Worm (Caenorhabditis elegans) whole organism, young adult: Measurements from ENCODE around the gene cyn-13.

ENCODE experiments used
- B0261.1 ChIP-seq: sonication (generic microtip); optimal IDR thresholded peaks from 2 replicates; lab custom pipeline; 2016; ENCODE audit warnings: mild to moderate bottlenecking, missing genetic modification characterization, moderate library complexity, missing compliant biosample characterization
- D2030.7 ChIP-seq: fragments of 200-800 bp; sonication (Bioruptor generic); IDR thresholded peaks from 2 replicates; pipeline ENCODE4 v1.3.6; 2022; ENCODE audit warnings: missing genetic modification reagents, missing genetic modification characterization, missing compliant biosample characterization
- F22D6.2 ChIP-seq: sonication (generic microtip); optimal IDR thresholded peaks from 2 replicates; lab custom pipeline; 2016; ENCODE audit warnings: mild to moderate bottlenecking, missing genetic modification characterization, missing compliant biosample characterization
- F23B12.7 ChIP-seq: sonication (generic microtip); optimal IDR thresholded peaks from 2 replicates; lab custom pipeline; 2017; ENCODE audit warnings: missing genetic modification characterization, mild to moderate bottlenecking, missing compliant biosample characterization, antibody characterized with exemption, moderate library complexity; ENCODE audit not compliant: insufficient read depth
- F39B2.1 ChIP-seq: fragments of 200-800 bp; sonication (Bioruptor generic); IDR thresholded peaks from 2 replicates; pipeline ENCODE4 v1.3.6; 2022; ENCODE audit warnings: missing genetic modification reagents, missing genetic modification characterization, missing compliant biosample characterization
- F55B11.4 ChIP-seq: sonication (generic microtip); optimal IDR thresholded peaks from 2 replicates; lab custom pipeline; 2016; ENCODE audit warnings: missing compliant biosample characterization, missing genetic modification characterization, borderline replicate concordance; ENCODE audit not compliant: insufficient read depth
- F57A8.1 ChIP-seq: fragments of 200-800 bp; sonication (Bioruptor generic); optimal IDR thresholded peaks from 2 replicates; lab custom pipeline; 2018; ENCODE audit warnings: mild to moderate bottlenecking, missing genetic modification characterization, moderate library complexity, missing compliant biosample characterization
- K12H6.12 ChIP-seq: fragments of 200-800 bp; sonication (Bioruptor generic); optimal IDR thresholded peaks from 2 replicates; lab custom pipeline; 2018; ENCODE audit warnings: mild to moderate bottlenecking, missing genetic modification characterization, missing compliant biosample characterization
- T07F8.4 ChIP-seq: sonication (generic microtip); optimal IDR thresholded peaks from 2 replicates; lab custom pipeline; 2016; ENCODE audit warnings: mild to moderate bottlenecking, missing genetic modification characterization, moderate library complexity, missing compliant biosample characterization
- Y67H2A.10 ChIP-seq: fragments of 200-800 bp; sonication (Bioruptor generic); conservative IDR thresholded peaks from 2 replicates; pipeline ENCODE4 v1.3.6; 2022; ENCODE audit warnings: missing genetic modification reagents, missing genetic modification characterization, missing compliant biosample characterization
- ZK185.1 ChIP-seq: sonication (generic microtip); optimal IDR thresholded peaks from 2 replicates; lab custom pipeline; 2016; ENCODE audit warnings: mild to moderate bottlenecking, missing genetic modification characterization, missing compliant biosample characterization; ENCODE audit not compliant: poor library complexity, severe bottlenecking
- akir-1 ChIP-seq: fragments of 200-800 bp; sonication (Bioruptor generic); optimal IDR thresholded peaks from 2 replicates; lab custom pipeline; 2018; ENCODE audit warnings: mild to moderate bottlenecking, missing genetic modification characterization, moderate library complexity, missing compliant biosample characterization
- attf-6 ChIP-seq: fragments of 200-800 bp; sonication (Bioruptor generic); IDR thresholded peaks from 2 replicates; pipeline ENCODE4 v1.3.6; 2022; ENCODE audit warnings: missing genetic modification reagents, missing genetic modification characterization, missing compliant biosample characterization
- bed-1 ChIP-seq: fragments of 200-800 bp; sonication (Bioruptor generic); IDR thresholded peaks from 2 replicates; pipeline ENCODE4 v1.3.6; 2022; ENCODE audit warnings: missing genetic modification reagents, missing genetic modification characterization, missing compliant biosample characterization
- bed-2 ChIP-seq: fragments of 200-800 bp; sonication (Bioruptor generic); IDR thresholded peaks from 2 replicates; pipeline ENCODE4 v1.3.6; 2022; ENCODE audit warnings: missing genetic modification reagents, missing genetic modification characterization, missing compliant biosample characterization
- ccch-3 ChIP-seq: fragments of 200-800 bp; sonication (Bioruptor generic); optimal IDR thresholded peaks from 2 replicates; lab custom pipeline; 2018; ENCODE audit warnings: mild to moderate bottlenecking, missing genetic modification characterization, missing compliant biosample characterization
- ceh-27 ChIP-seq: fragments of 200-800 bp; sonication (Bioruptor generic); optimal IDR thresholded peaks from 2 replicates; lab custom pipeline; 2018; ENCODE audit warnings: mild to moderate bottlenecking, missing genetic modification characterization, moderate library complexity, missing compliant biosample characterization
- dox-1 ChIP-seq: fragments of 200-800 bp; sonication (Bioruptor generic); IDR thresholded peaks from 2 replicates; pipeline ENCODE4 v1.3.6; 2022; ENCODE audit warnings: missing genetic modification reagents, missing genetic modification characterization, missing compliant biosample characterization
- dpff-1 ChIP-seq: sonication (generic microtip); optimal IDR thresholded peaks from 2 replicates; lab custom pipeline; 2017; ENCODE audit warnings: mild to moderate bottlenecking, missing genetic modification characterization, missing compliant biosample characterization
- egl-18 ChIP-seq: fragments of 200-800 bp; sonication (Bioruptor generic); IDR thresholded peaks from 2 replicates; pipeline ENCODE4 v1.3.6; 2022; ENCODE audit warnings: missing genetic modification reagents, missing genetic modification characterization, missing compliant biosample characterization
- egrh-3 ChIP-seq: fragments of 200-800 bp; sonication (Bioruptor generic); IDR thresholded peaks from 2 replicates; pipeline ENCODE4 v1.3.6; 2022; ENCODE audit warnings: missing genetic modification reagents, missing genetic modification characterization, missing compliant biosample characterization
- ekl-4 ChIP-seq: fragments of 200-800 bp; sonication (Bioruptor generic); IDR thresholded peaks from 2 replicates; pipeline ENCODE4 v1.3.6; 2022; ENCODE audit warnings: missing genetic modification reagents, missing genetic modification characterization, missing compliant biosample characterization
- hmg-1.2 ChIP-seq: fragments of 200-800 bp; sonication (Bioruptor generic); IDR thresholded peaks from 2 replicates; pipeline ENCODE4 v1.3.6; 2022; ENCODE audit warnings: missing genetic modification reagents, missing genetic modification characterization, missing compliant biosample characterization
- hmg-20 ChIP-seq: fragments of 200-800 bp; sonication (Bioruptor generic); IDR thresholded peaks from 2 replicates; pipeline ENCODE4 v1.3.6; 2022; ENCODE audit warnings: missing genetic modification reagents, missing genetic modification characterization, missing compliant biosample characterization
- hrde-1 ChIP-seq: sonication (generic microtip); optimal IDR thresholded peaks from 2 replicates; lab custom pipeline; 2016; ENCODE audit warnings: missing genetic modification characterization, mild to moderate bottlenecking, missing compliant biosample characterization, moderate library complexity, missing genotype, missing genetic modification reagents, borderline replicate concordance
- let-526 ChIP-seq: fragments of 200-800 bp; sonication (Bioruptor generic); IDR thresholded peaks from 2 replicates; pipeline ENCODE4 v1.3.6; 2022; ENCODE audit warnings: missing genetic modification reagents, missing genetic modification characterization, missing compliant biosample characterization
- let-607 ChIP-seq, 2 experiments: fragments of 200-800 bp in 1 of 2; sonication (Bioruptor generic) in 1 of 2; sonication (generic microtip) in 1 of 2; optimal IDR thresholded peaks; 2 replicates each; lab custom pipeline; 2016 to 2018; ENCODE audit warnings: mild to moderate bottlenecking in 2 of 2, missing compliant biosample characterization in 2 of 2, missing genetic modification characterization in 2 of 2, moderate library complexity in 2 of 2, missing genotype in 1 of 2
- lin-35 ChIP-seq, 3 experiments: fragments of 150-350 bp in 2 of 3; sonication (generic microtip) in 1 of 3; optimal IDR thresholded peaks; 2 replicates each; lab custom pipeline; 2014 to 2018; ENCODE audit warnings: missing biosample characterization in 3 of 3, missing genetic modification characterization in 3 of 3, missing genetic modification reagents in 3 of 3
- lin-40 ChIP-seq: sonication (generic microtip); optimal IDR thresholded peaks from 2 replicates; lab custom pipeline; 2016; ENCODE audit warnings: missing genetic modification characterization, mild to moderate bottlenecking, missing compliant biosample characterization, missing genotype, missing genetic modification reagents
- lsy-27 ChIP-seq: sonication (generic microtip); optimal IDR thresholded peaks from 2 replicates; lab custom pipeline; 2017; ENCODE audit warnings: missing genetic modification characterization, mild to moderate bottlenecking, missing compliant biosample characterization, antibody characterized with exemption, missing genotype, borderline replicate concordance; ENCODE audit not compliant: insufficient read depth
- madf-3 ChIP-seq: fragments of 200-800 bp; sonication (Bioruptor generic); IDR thresholded peaks from 2 replicates; pipeline ENCODE4 v1.3.6; 2022; ENCODE audit warnings: missing genetic modification reagents, missing genetic modification characterization, missing compliant biosample characterization
- madf-6 ChIP-seq: fragments of 200-800 bp; sonication (Bioruptor generic); IDR thresholded peaks from 2 replicates; pipeline ENCODE4 v1.3.6; 2022; ENCODE audit warnings: missing genetic modification reagents, missing genetic modification characterization, missing compliant biosample characterization
- mcd-1 ChIP-seq: fragments of 200-800 bp; sonication (Bioruptor generic); IDR thresholded peaks from 2 replicates; pipeline ENCODE4 v1.3.6; 2022; ENCODE audit warnings: missing genetic modification reagents, missing genetic modification characterization, missing compliant biosample characterization
- nfya-2 ChIP-seq: fragments of 200-800 bp; sonication (Bioruptor generic); IDR thresholded peaks from 2 replicates; pipeline ENCODE4 v1.3.6; 2022; ENCODE audit warnings: missing genetic modification reagents, missing genetic modification characterization, missing compliant biosample characterization
- nhr-179 ChIP-seq: sonication (generic microtip); optimal IDR thresholded peaks from 2 replicates; lab custom pipeline; 2016; ENCODE audit warnings: mild to moderate bottlenecking, missing genetic modification characterization, missing compliant biosample characterization
- nhr-27 ChIP-seq: fragments of 200-800 bp; sonication (Bioruptor generic); optimal IDR thresholded peaks from 2 replicates; lab custom pipeline; 2018; ENCODE audit warnings: mild to moderate bottlenecking, missing genetic modification characterization, moderate library complexity, missing compliant biosample characterization
- nhr-80 ChIP-seq: sonication (generic microtip); optimal IDR thresholded peaks from 2 replicates; lab custom pipeline; 2016; ENCODE audit warnings: missing genetic modification characterization, missing compliant biosample characterization
- pbrm-1 ChIP-seq: fragments of 200-800 bp; sonication (Bioruptor generic); IDR thresholded peaks from 2 replicates; pipeline ENCODE4 v1.3.6; 2022; ENCODE audit warnings: missing genetic modification reagents, missing genetic modification characterization, missing compliant biosample characterization
- snpc-1.1 ChIP-seq: sonication (generic microtip); optimal IDR thresholded peaks from 2 replicates; lab custom pipeline; 2017; ENCODE audit warnings: missing genetic modification characterization, mild to moderate bottlenecking, missing compliant biosample characterization, antibody characterized with exemption, moderate library complexity, missing genotype, missing genetic modification reagents; ENCODE audit not compliant: insufficient read depth
- snpc-1.3 ChIP-seq: sonication (generic microtip); optimal IDR thresholded peaks from 2 replicates; lab custom pipeline; 2017; ENCODE audit warnings: missing genetic modification characterization, mild to moderate bottlenecking, missing compliant biosample characterization, antibody characterized with exemption, moderate library complexity, missing genotype, missing genetic modification reagents; ENCODE audit not compliant: insufficient read depth
- snpc-3.4 ChIP-seq: sonication (generic microtip); optimal IDR thresholded peaks from 2 replicates; lab custom pipeline; 2017; ENCODE audit warnings: missing genetic modification characterization, mild to moderate bottlenecking, missing compliant biosample characterization, antibody characterized with exemption, moderate library complexity, missing genotype, missing genetic modification reagents
- somi-1 ChIP-seq: fragments of 200-800 bp; sonication (Bioruptor generic); optimal IDR thresholded peaks from 2 replicates; lab custom pipeline; 2018; ENCODE audit warnings: mild to moderate bottlenecking, missing genetic modification characterization, missing compliant biosample characterization
- tlf-1 ChIP-seq: fragments of 200-800 bp; sonication (Bioruptor generic); optimal IDR thresholded peaks from 2 replicates; lab custom pipeline; 2018; ENCODE audit warnings: mild to moderate bottlenecking, missing genetic modification characterization, missing compliant biosample characterization
- unc-130 ChIP-seq: sonication (generic microtip); optimal IDR thresholded peaks from 2 replicates; lab custom pipeline; 2016; ENCODE audit warnings: missing genetic modification reagents, missing genetic modification characterization, missing compliant biosample characterization
- ztf-26 ChIP-seq: sonication (generic microtip); optimal IDR thresholded peaks from 2 replicates; lab custom pipeline; 2017; ENCODE audit warnings: missing genetic modification characterization, missing compliant biosample characterization

The cyn-13 gene

ce11 chrIV:17087384-17088099 lies 28.9 kb downstream of the cyn-13 start, which contains the start of the genes snx-13 and snr-1 (continued):
- peak; percentile 34 for TF ChIP-seq tlf-1 (GFP tag; lab: Kevin White, UChicago)
- no peak for TF ChIP-seq bed-1
- peak; percentile 4 for TF ChIP-seq snpc-1.1 (tag; lab: Kevin White, UChicago)
- peak; percentile 42 for TF ChIP-seq hrde-1 (tag; lab: Kevin White, UChicago)
- peak; percentile 99 for TF ChIP-seq madf-3 (GFP tag; lab: Robert Waterston, UW)
- TF ChIP-seq ccch-3, result peak; percentile 72
- TF ChIP-seq ekl-4 (GFP tag; lab: Robert Waterston, UW), result peak; percentile 68; the same call in 1 of the 2 replicates
- peak; percentile 22 for TF ChIP-seq snpc-1.3 (tag; lab: Kevin White, UChicago)
- peak; percentile 91 for TF ChIP-seq D2030.7 (GFP tag; lab: Robert Waterston, UW)
- 0 out of 2 replicates have a peak, but pooled peaks have one; percentile 69 for TF ChIP-seq let-526
- TF ChIP-seq Y67H2A.10 (GFP tag; lab: Robert Waterston, UW), result no peak
- TF ChIP-seq lin-40 (tag; lab: Kevin White, UChicago), result peak; percentile 71
- peak; percentile 50; the same call in 1 of the 2 replicates for TF ChIP-seq egrh-3 (GFP tag; lab: Robert Waterston, UW)
- no peak for TF ChIP-seq nfya-2 (GFP tag; lab: Robert Waterston, UW)
- TF ChIP-seq K12H6.12 (tag; lab: Kevin White, UChicago), result peak; percentile 86
- peak; percentile 52; the same call in 1 of the 2 replicates for TF ChIP-seq hmg-1.2 (GFP tag; lab: Robert Waterston, UW)
- no peak for TF ChIP-seq nhr-27
- peak; percentile 85 for TF ChIP-seq unc-130 (GFP tag; lab: Kevin White, UChicago)
- TF ChIP-seq let-607 (tag; optimal IDR thresholded peaks at IDR 0.05; lab: Kevin White, UChicago), result peak in 1 of 2 experiments; percentile 59
- peak in 1 of 3 experiments; percentile 64 for TF ChIP-seq lin-35 (GFP tag; optimal IDR thresholded peaks at IDR 0.05; lab: Kevin White, UChicago)
- TF ChIP-seq dpff-1 (tag; lab: Kevin White, UChicago), result no peak
- TF ChIP-seq ZK185.1 (tag; lab: Kevin White, UChicago), result peak; percentile 55
- peak; percentile 91 for TF ChIP-seq dox-1 (GFP tag; lab: Robert Waterston, UW)
- peak; percentile 20 for TF ChIP-seq B0261.1 (tag; lab: Kevin White, UChicago)
- no peak for TF ChIP-seq nhr-179
- TF ChIP-seq F39B2.1 (GFP tag; lab: Robert Waterston, UW), result no peak
- peak; percentile 57 for TF ChIP-seq snpc-3.4
- TF ChIP-seq bed-2 (GFP tag; lab: Robert Waterston, UW), result peak; percentile 77
- TF ChIP-seq T07F8.4 (tag; lab: Kevin White, UChicago), result peak; percentile 24
- TF ChIP-seq nhr-80, result peak; percentile 13
- TF ChIP-seq hmg-20 (GFP tag; lab: Robert Waterston, UW), result no peak
- peak; percentile 96 for TF ChIP-seq mcd-1 (GFP tag; lab: Robert Waterston, UW)
- TF ChIP-seq attf-6 (GFP tag; lab: Robert Waterston, UW), result peak; percentile 88
- no peak for TF ChIP-seq F55B11.4
- peak; percentile 18 for TF ChIP-seq F23B12.7
- peak; percentile 78 for TF ChIP-seq pbrm-1 (GFP tag; lab: Robert Waterston, UW)
- no peak for TF ChIP-seq egl-18 (GFP tag; lab: Robert Waterston, UW)
- TF ChIP-seq F57A8.1, result no peak
- no peak for TF ChIP-seq lsy-27
- TF ChIP-seq akir-1 (GFP tag; lab: Kevin White, UChicago), result peak; percentile 31
- peak; percentile 15 for TF ChIP-seq F22D6.2 (tag; lab: Kevin White, UChicago)
- peak; percentile 81 for TF ChIP-seq ceh-27 (GFP tag; lab: Kevin White, UChicago)
- TF ChIP-seq ztf-26 (tag; lab: Kevin White, UChicago), result no peak
- TF ChIP-seq madf-6 (GFP tag; lab: Robert Waterston, UW), result peak; percentile 54
- peak; percentile 24 for TF ChIP-seq somi-1 (GFP tag; lab: Kevin White, UChicago)
